Worm (Caenorhabditis elegans): ENCODE results near the gene pqn-10.

DNA sequence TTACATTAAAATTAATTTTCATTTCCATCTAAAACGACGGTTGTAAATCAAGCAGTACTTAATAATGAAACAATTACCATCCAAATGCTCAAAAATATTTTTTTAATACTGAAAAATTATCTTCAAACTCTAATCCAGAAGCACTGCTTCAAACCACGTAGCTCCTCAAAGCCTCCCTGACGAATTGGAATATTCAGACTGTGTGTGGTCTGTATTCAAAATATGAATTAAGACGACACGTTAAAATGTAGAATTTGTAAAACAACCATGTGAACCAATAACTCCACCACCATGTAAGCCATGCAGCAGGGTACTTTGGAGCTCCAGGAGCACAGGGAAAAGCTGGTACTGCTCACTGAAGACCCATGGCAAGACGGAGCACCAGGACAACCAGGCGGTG, 51.4 kb downstream of the pqn-10 start, which contains the start of gene F27B3.8:
- TF ChIP-seq him-1 (tag; optimal IDR thresholded peaks at IDR 0.05) (no peak), W03F9.2 (tag; optimal IDR thresholded peaks at IDR 0.05) (no peak)

Measured in whole organism, L4/young adult.